Fruit fly (Drosophila melanogaster): ENCODE measurements around the gene Nadsyn.

Gene Nadsyn

dm6 chrX:13679565-13679964 is 38.5 kb downstream of the Nadsyn start (continued):
- TF ChIP-seq Sox15 (GFP tag; optimal IDR thresholded peaks at IDR 0.05), result peak; percentile 27
- TF ChIP-seq cyc (GFP tag; optimal IDR thresholded peaks at IDR 0.05), result peak; percentile 48
- 0 out of 2 replicates have a peak, but pooled peaks have one; percentile 14 for TF ChIP-seq CG11294 (GFP tag; IDR thresholded peaks at IDR 0.05)
- peak; percentile 32 for TF ChIP-seq CG11902 (GFP tag; optimal IDR thresholded peaks at IDR 0.05)
- peak; percentile 65 for TF ChIP-seq CG31627 (GFP tag; optimal IDR thresholded peaks at IDR 0.05)
- TF ChIP-seq CG6792 (GFP tag; optimal IDR thresholded peaks at IDR 0.05), result peak; percentile 66
- TF ChIP-seq dac (GFP tag; optimal IDR thresholded peaks at IDR 0.05), result no peak
- peak; percentile 58 for TF ChIP-seq Hr4 (GFP tag; optimal IDR thresholded peaks at IDR 0.05)
- TF ChIP-seq CG11762 (GFP tag; optimal IDR thresholded peaks at IDR 0.05; ENCODE audit: insufficient read depth), result peak; percentile 59
- TF ChIP-seq CG8119 (GFP tag; IDR thresholded peaks at IDR 0.05), result peak; percentile 60
- peak; percentile 67 for TF ChIP-seq Sox102F (GFP tag; optimal IDR thresholded peaks at IDR 0.05)
- TF ChIP-seq svp (GFP tag), result peak; percentile 85
- TF ChIP-seq ss (GFP tag; optimal IDR thresholded peaks at IDR 0.05), result peak in 1 of 2 experiments; percentile 40
- TF ChIP-seq Smox (GFP tag; optimal IDR thresholded peaks at IDR 0.05), result peak; percentile 69
- TF ChIP-seq CG6276 (GFP tag; optimal IDR thresholded peaks at IDR 0.05), result peak; percentile 47
- TF ChIP-seq CG6854 (GFP tag; optimal IDR thresholded peaks at IDR 0.05), result no peak
- TF ChIP-seq salr (GFP tag; optimal IDR thresholded peaks at IDR 0.05), result peak in 1 of 2 experiments; percentile 59
- peak; percentile 71 for TF ChIP-seq CG15336 (GFP tag; IDR thresholded peaks at IDR 0.05)
- TF ChIP-seq Eip93F (GFP tag; optimal IDR thresholded peaks at IDR 0.05), result no peak
- TF ChIP-seq CG6163 (GFP tag; IDR thresholded peaks at IDR 0.05), result peak; percentile 62; the same call in 2 of the 3 replicates
- TF ChIP-seq acj6 (GFP tag; optimal IDR thresholded peaks at IDR 0.05), result peak; percentile 56
- TF ChIP-seq Blimp-1 (GFP tag; optimal IDR thresholded peaks at IDR 0.05), result no peak
- TF ChIP-seq net (GFP tag; optimal IDR thresholded peaks at IDR 0.05), result peak; percentile 50
- peak; percentile 68 for TF ChIP-seq topi (GFP tag; optimal IDR thresholded peaks at IDR 0.05)
- TF ChIP-seq lz (GFP tag; optimal IDR thresholded peaks at IDR 0.05), result peak; percentile 61
- TF ChIP-seq CG34406 (GFP tag; optimal IDR thresholded peaks at IDR 0.05), result peak; percentile 68
- peak; percentile 64 for TF ChIP-seq CG32006 (GFP tag; optimal IDR thresholded peaks at IDR 0.05)
- no peak for TF ChIP-seq CG9139 (GFP tag; optimal IDR thresholded peaks at IDR 0.05)
- TF ChIP-seq Gug (GFP tag; IDR thresholded peaks at IDR 0.05), result 0 out of 2 replicates have a peak, but pooled peaks have one; percentile 24
- TF ChIP-seq fkh (GFP tag; optimal IDR thresholded peaks at IDR 0.05), result peak; percentile 14
- peak; percentile 71 for TF ChIP-seq pdm3 (GFP tag; optimal IDR thresholded peaks at IDR 0.05)
- no peak for TF ChIP-seq Hr38 (GFP tag; optimal IDR thresholded peaks at IDR 0.05)
- TF ChIP-seq CG8319 (GFP tag; optimal IDR thresholded peaks at IDR 0.05), result peak; percentile 26
- peak; percentile 46 for TF ChIP-seq CG4318 (GFP tag; optimal IDR thresholded peaks at IDR 0.05)
- peak; percentile 85 for TF ChIP-seq Eip78C (GFP tag)
- no peak for TF ChIP-seq fd85E (GFP tag; optimal IDR thresholded peaks at IDR 0.05)
- peak; percentile 59 for TF ChIP-seq vri (GFP tag; optimal IDR thresholded peaks at IDR 0.05)
- peak; percentile 50 for TF ChIP-seq CG10669 (GFP tag; optimal IDR thresholded peaks at IDR 0.05)
- peak; percentile 44; the same call in 2 of the 3 replicates for TF ChIP-seq eg (GFP tag; IDR thresholded peaks at IDR 0.05)
- TF ChIP-seq CG3032 (tag; optimal IDR thresholded peaks at IDR 0.05), result peak; percentile 19
- peak; percentile 65 for TF ChIP-seq CG10631 (GFP tag; optimal IDR thresholded peaks at IDR 0.05)

DNA sequence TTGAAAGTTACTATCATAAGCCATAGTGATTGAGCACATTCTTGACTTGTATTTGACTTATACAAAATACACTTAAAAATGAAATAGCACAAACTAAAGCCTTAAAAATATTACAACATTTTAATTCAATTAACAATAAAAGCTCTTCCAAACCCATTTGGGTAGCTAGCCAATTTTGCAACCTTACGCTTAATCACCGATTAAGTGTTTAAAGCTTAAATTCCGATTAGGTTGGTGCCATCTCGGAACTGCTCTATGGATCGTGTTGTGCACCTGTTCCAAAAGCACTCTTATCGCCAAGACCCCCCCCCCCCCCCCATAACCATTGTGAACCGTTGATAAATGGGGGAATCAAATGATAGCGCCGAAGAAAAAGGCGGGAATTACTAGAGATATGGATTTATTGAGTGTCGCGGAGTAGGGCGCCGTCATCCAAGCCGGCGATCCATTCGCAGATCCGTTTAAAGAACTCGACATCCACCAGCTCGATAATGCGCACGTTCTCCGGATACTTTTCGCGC is 40.1 kb downstream of the Nadsyn start:
- TF ChIP-seq CG15336 (GFP tag; IDR thresholded peaks at IDR 0.05), result no peak
- peak; percentile 67 for TF ChIP-seq svp (GFP tag)
- TF ChIP-seq vri (GFP tag; optimal IDR thresholded peaks at IDR 0.05), result peak; percentile 49
- TF ChIP-seq CG8632 (GFP tag; optimal IDR thresholded peaks at IDR 0.05), result no peak

Data from whole organism, prepupa.